Worm (Caenorhabditis elegans) whole organism, L4 larva: ENCODE data around the gene F52G3.1.

Experiments used
- D1046.2 ChIP-seq: fragments of 200-800 bp; sonication (Bioruptor generic); IDR thresholded peaks from 2 replicates; pipeline ENCODE4 v1.3.6; 2022; ENCODE audit warnings: missing genetic modification characterization, missing compliant biosample characterization
- F10B5.3 ChIP-seq: sonication (generic microtip); optimal IDR thresholded peaks from 2 replicates; lab custom pipeline; 2016; ENCODE audit warnings: mild to moderate bottlenecking, missing genetic modification characterization, missing compliant biosample characterization
- F37D6.2 ChIP-seq: sonication (generic microtip); optimal IDR thresholded peaks from 2 replicates; lab custom pipeline; 2016; ENCODE audit warnings: mild to moderate bottlenecking, missing genetic modification characterization, missing compliant biosample characterization
- F44E2.7 ChIP-seq: fragments of 200-800 bp; sonication (Bioruptor generic); IDR thresholded peaks from 2 replicates; pipeline ENCODE4 v2.1.2; 2022; ENCODE audit warnings: missing genetic modification characterization, missing compliant biosample characterization
- F49E8.2 ChIP-seq: sonication (generic microtip); optimal IDR thresholded peaks from 2 replicates; lab custom pipeline; 2016; ENCODE audit warnings: missing compliant biosample characterization, mild to moderate bottlenecking, missing genetic modification characterization, borderline replicate concordance
- T20F7.1 ChIP-seq: fragments of 200-800 bp; sonication (Bioruptor generic); optimal IDR thresholded peaks from 2 replicates; lab custom pipeline; 2018; ENCODE audit warnings: mild to moderate bottlenecking, missing genetic modification characterization, missing compliant biosample characterization
- Y105C5A.15 ChIP-seq: fragments of 200-800 bp; sonication (Bioruptor generic); IDR thresholded peaks from 2 replicates; pipeline ENCODE4 v1.3.6; 2022; ENCODE audit warnings: missing genetic modification characterization, missing compliant biosample characterization
- Y48G9A.11 ChIP-seq: fragments of 200-800 bp; sonication (Bioruptor generic); IDR thresholded peaks from 2 replicates; pipeline ENCODE4 v1.3.6; 2022; ENCODE audit warnings: missing genetic modification reagents, missing genetic modification characterization, missing compliant biosample characterization
- Y5F2A.4 ChIP-seq: fragments of 200-800 bp; sonication (Bioruptor generic); optimal IDR thresholded peaks from 2 replicates; lab custom pipeline; 2018; ENCODE audit warnings: mild to moderate bottlenecking, missing genetic modification characterization, missing compliant biosample characterization
- Y75B8A.6 ChIP-seq: fragments of 200-800 bp; sonication (Bioruptor generic); IDR thresholded peaks from 2 replicates; pipeline ENCODE4 v1.3.6; 2022; ENCODE audit warnings: missing genetic modification reagents, missing genetic modification characterization, missing compliant biosample characterization
- ZK337.2 ChIP-seq: fragments of 200-800 bp; sonication (Bioruptor generic); IDR thresholded peaks from 2 replicates; pipeline ENCODE4 v1.3.6; 2022; ENCODE audit warnings: missing genetic modification reagents, missing genetic modification characterization, missing compliant biosample characterization
- aly-2 ChIP-seq: sonication (generic microtip); optimal IDR thresholded peaks from 2 replicates; lab custom pipeline; 2018; ENCODE audit warnings: missing biosample characterization, missing genetic modification characterization
- ceh-44 ChIP-seq: fragments of 200-800 bp; sonication (Bioruptor generic); IDR thresholded peaks from 2 replicates; pipeline ENCODE4 v1.3.6; 2022; ENCODE audit warnings: missing genetic modification reagents, missing genetic modification characterization, missing compliant biosample characterization
- ceh-62 ChIP-seq: sonication (generic microtip); optimal IDR thresholded peaks from 2 replicates; lab custom pipeline; 2017; ENCODE audit warnings: missing biosample characterization, missing genetic modification characterization
- cey-2 ChIP-seq: sonication (generic microtip); optimal IDR thresholded peaks from 3 replicates; lab custom pipeline; 2017; ENCODE audit warnings: missing genetic modification characterization, mild to moderate bottlenecking, missing compliant biosample characterization, antibody characterized with exemption, borderline replicate concordance; ENCODE audit not compliant: insufficient read depth
- daf-19 ChIP-seq: fragments of 200-800 bp; sonication (Bioruptor generic); conservative IDR thresholded peaks from 2 replicates; pipeline ENCODE4 v1.3.6; 2022; ENCODE audit warnings: missing genetic modification characterization, missing compliant biosample characterization
- dmd-6 ChIP-seq: fragments of 200-800 bp; sonication (Bioruptor generic); IDR thresholded peaks from 2 replicates; pipeline ENCODE4 v1.3.6; 2022; ENCODE audit warnings: missing genetic modification reagents, missing genetic modification characterization, missing compliant biosample characterization
- dpl-1 ChIP-seq: fragments of 150-350 bp; optimal IDR thresholded peaks from 2 replicates; lab custom pipeline; 2014; ENCODE audit warnings: missing biosample characterization, missing genetic modification reagents, missing genetic modification characterization
- dve-1 ChIP-seq: sonication (generic microtip); optimal IDR thresholded peaks from 2 replicates; lab custom pipeline; 2017; ENCODE audit warnings: antibody characterized with exemption, mild to moderate bottlenecking, missing genetic modification characterization, missing compliant biosample characterization; ENCODE audit not compliant: insufficient read depth
- egl-27 ChIP-seq: sonication (generic microtip); optimal IDR thresholded peaks from 3 replicates; lab custom pipeline; 2017; ENCODE audit warnings: missing biosample characterization, missing genetic modification reagents, missing genetic modification characterization
- egl-43 ChIP-seq: fragments of 200-800 bp; sonication (Bioruptor generic); IDR thresholded peaks from 2 replicates; pipeline ENCODE4 v1.3.6; 2022; ENCODE audit warnings: missing genetic modification reagents, missing genetic modification characterization, missing compliant biosample characterization
- fkh-10 ChIP-seq: fragments of 150-350 bp; optimal IDR thresholded peaks from 2 replicates; lab custom pipeline; 2014; ENCODE audit warnings: missing biosample characterization, missing genetic modification reagents, missing genetic modification characterization
- gei-8 ChIP-seq: fragments of 200-800 bp; sonication (Bioruptor generic); optimal IDR thresholded peaks from 2 replicates; lab custom pipeline; 2018; ENCODE audit warnings: mild to moderate bottlenecking, missing genetic modification characterization, missing compliant biosample characterization
- hif-1 ChIP-seq, 2 experiments: sonication (generic microtip); optimal IDR thresholded peaks; 2 replicates each; lab custom pipeline; 2016 to 2017; ENCODE audit warnings: missing compliant biosample characterization in 2 of 2, missing genetic modification characterization in 2 of 2, missing genetic modification reagents in 2 of 2, missing genotype in 2 of 2, mild to moderate bottlenecking in 1 of 2
- hlh-11 ChIP-seq: fragments of 200-800 bp; sonication (Bioruptor generic); optimal IDR thresholded peaks from 2 replicates; lab custom pipeline; 2018; ENCODE audit warnings: mild to moderate bottlenecking, missing genetic modification characterization, missing compliant biosample characterization
- hmg-1.1 ChIP-seq: fragments of 200-800 bp; sonication (Bioruptor generic); IDR thresholded peaks from 2 replicates; pipeline ENCODE4 v1.3.6; 2022; ENCODE audit warnings: missing genetic modification reagents, missing genetic modification characterization, missing compliant biosample characterization
- lim-7 ChIP-seq: fragments of 200-800 bp; sonication (Bioruptor generic); IDR thresholded peaks from 2 replicates; pipeline ENCODE4 v1.3.6; 2022; ENCODE audit warnings: missing genetic modification characterization, missing compliant biosample characterization
- lin-13 ChIP-seq: fragments of 150-350 bp; optimal IDR thresholded peaks from 2 replicates; lab custom pipeline; 2014; ENCODE audit warnings: missing biosample characterization, missing genetic modification reagents, missing genetic modification characterization
- lin-38 ChIP-seq: fragments of 200-800 bp; sonication (Bioruptor generic); IDR thresholded peaks from 2 replicates; pipeline ENCODE4 v1.3.6; 2022; ENCODE audit warnings: missing genetic modification reagents, missing genetic modification characterization, missing compliant biosample characterization
- lir-3 ChIP-seq: sonication (generic microtip); optimal IDR thresholded peaks from 2 replicates; lab custom pipeline; 2016; ENCODE audit warnings: mild to moderate bottlenecking, missing genetic modification characterization, missing compliant biosample characterization
- lsy-2 ChIP-seq, 2 experiments: fragments of 150-350 bp in 1 of 2; sonication (generic microtip) in 1 of 2; optimal IDR thresholded peaks; 2 replicates each; lab custom pipeline; 2014 to 2017; ENCODE audit warnings: missing biosample characterization in 2 of 2, missing genetic modification characterization in 2 of 2
- mes-2 ChIP-seq: sonication (generic microtip); optimal IDR thresholded peaks from 2 replicates; lab custom pipeline; 2016; ENCODE audit warnings: missing genotype, mild to moderate bottlenecking, missing genetic modification characterization, missing compliant biosample characterization; ENCODE audit not compliant: poor library complexity, severe bottlenecking
- nhr-10 ChIP-seq: fragments of 150-350 bp; optimal IDR thresholded peaks from 2 replicates; lab custom pipeline; 2014; ENCODE audit warnings: missing biosample characterization, missing genetic modification characterization
- nhr-102 ChIP-seq: sonication (generic microtip); optimal IDR thresholded peaks from 2 replicates; lab custom pipeline; 2016; ENCODE audit warnings: mild to moderate bottlenecking, missing genetic modification characterization, moderate library complexity, missing compliant biosample characterization
- nhr-76 ChIP-seq: fragments of 150-350 bp; optimal IDR thresholded peaks from 2 replicates; lab custom pipeline; 2014; ENCODE audit warnings: missing biosample characterization, missing genetic modification characterization
- php-3 ChIP-seq: fragments of 200-800 bp; sonication (Bioruptor generic); IDR thresholded peaks from 2 replicates; pipeline ENCODE4 v1.3.6; 2022; ENCODE audit warnings: missing genetic modification reagents, missing genetic modification characterization, missing compliant biosample characterization
- rbr-2 ChIP-seq: sonication (generic microtip); optimal IDR thresholded peaks from 2 replicates; lab custom pipeline; 2016; ENCODE audit warnings: missing genotype, missing genetic modification characterization, missing compliant biosample characterization
- sdz-12 ChIP-seq: fragments of 200-800 bp; sonication (Bioruptor generic); optimal IDR thresholded peaks from 2 replicates; lab custom pipeline; 2018; ENCODE audit warnings: mild to moderate bottlenecking, missing genetic modification characterization, missing compliant biosample characterization
- set-16 ChIP-seq: fragments of 200-800 bp; sonication (Bioruptor generic); IDR thresholded peaks from 2 replicates; pipeline ENCODE4 v1.3.6; 2022; ENCODE audit warnings: missing genetic modification reagents, missing genetic modification characterization, missing compliant biosample characterization
- snpc-1.2 ChIP-seq: fragments of 200-800 bp; sonication (Bioruptor generic); IDR thresholded peaks from 2 replicates; pipeline ENCODE4 v1.3.6; 2022; ENCODE audit warnings: missing genetic modification reagents, missing genetic modification characterization, missing compliant biosample characterization
- snpc-4 ChIP-seq: fragments of 150-350 bp; optimal IDR thresholded peaks from 2 replicates; lab custom pipeline; 2014; ENCODE audit warnings: missing biosample characterization, missing genetic modification characterization
- spr-1 ChIP-seq: sonication (generic microtip); optimal IDR thresholded peaks from 2 replicates; lab custom pipeline; 2016; ENCODE audit warnings: mild to moderate bottlenecking, missing genetic modification characterization, missing compliant biosample characterization
- tag-97 ChIP-seq: fragments of 200-800 bp; sonication (Bioruptor generic); IDR thresholded peaks from 2 replicates; pipeline ENCODE4 v1.3.6; 2022; ENCODE audit warnings: missing genetic modification characterization, missing compliant biosample characterization
- unc-130 ChIP-seq: sonication (generic microtip); optimal IDR thresholded peaks from 2 replicates; lab custom pipeline; 2016; ENCODE audit warnings: missing genetic modification reagents, missing genetic modification characterization, missing compliant biosample characterization
- unc-39 ChIP-seq: sonication (generic microtip); optimal IDR thresholded peaks from 2 replicates; lab custom pipeline; 2017; ENCODE audit warnings: missing biosample characterization, missing genetic modification characterization
- unc-62 ChIP-seq, 3 experiments: fragments of 150-350 bp in 1 of 3; sonication (generic microtip); optimal IDR thresholded peaks in 2 of 3; peaks in 1 of 3; 1 replicate in 1 of 3; 2 replicates in 2 of 3; lab custom pipeline; 2014 to 2017; ENCODE audit warnings: missing biosample characterization in 3 of 3, missing genetic modification characterization in 3 of 3, missing genetic modification reagents in 3 of 3, missing genotype in 1 of 3
- zag-1 ChIP-seq: fragments of 150-350 bp; optimal IDR thresholded peaks from 2 replicates; lab custom pipeline; 2014; ENCODE audit warnings: missing biosample characterization, missing genetic modification characterization
- zfp-3 ChIP-seq: fragments of 200-800 bp; sonication (Bioruptor generic); conservative IDR thresholded peaks from 2 replicates; pipeline ENCODE4 v1.3.6; 2022; ENCODE audit warnings: missing genetic modification reagents, missing genetic modification characterization, missing compliant biosample characterization
- zip-11 ChIP-seq: fragments of 200-800 bp; sonication (Bioruptor generic); IDR thresholded peaks from 2 replicates; pipeline ENCODE4 v1.3.6; 2022; ENCODE audit warnings: missing genetic modification characterization, missing compliant biosample characterization
- zip-2 ChIP-seq: fragments of 150-350 bp; optimal IDR thresholded peaks from 2 replicates; lab custom pipeline; 2014; ENCODE audit warnings: missing biosample characterization, missing genetic modification characterization
- ztf-7 ChIP-seq: fragments of 150-350 bp; optimal IDR thresholded peaks from 2 replicates; lab custom pipeline; 2014; ENCODE audit warnings: missing biosample characterization, missing genetic modification characterization

Gene F52G3.1

ce11 chrX:16961387-16961786 is 2.3 kb upstream of the F52G3.1 start (continued):
- peak; percentile 79 for TF ChIP-seq F37D6.2
- TF ChIP-seq D1046.2 (GFP tag; lab: Robert Waterston, UW), result no peak
- peak; percentile 88 for TF ChIP-seq egl-43 (GFP tag; lab: Robert Waterston, UW)
- TF ChIP-seq snpc-1.2, result peak; percentile 31; the same call in 1 of the 2 replicates
- TF ChIP-seq sdz-12, result no peak
- TF ChIP-seq mes-2 (tag; lab: Kevin White, UChicago), result peak; percentile 89
- peak in 1 of 2 experiments; percentile 83 for TF ChIP-seq hif-1 (tag; optimal IDR thresholded peaks at IDR 0.05; lab: Kevin White, UChicago)
- TF ChIP-seq lsy-2 (tag; optimal IDR thresholded peaks at IDR 0.05; lab: Kevin White, UChicago), result peak; percentile 81 to 86
- TF ChIP-seq gei-8 (GFP tag; lab: Kevin White, UChicago), result no peak
- no peak for TF ChIP-seq Y48G9A.11 (GFP tag; lab: Robert Waterston, UW)
- TF ChIP-seq unc-62 (GFP tag; optimal IDR thresholded peaks at IDR 0.05 in 1 of 2; lab: Kevin White, UChicago), result peak in 1 of 2 experiments; percentile 99
- no peak for TF ChIP-seq unc-62 (tag; optimal IDR thresholded peaks at IDR 0.05; lab: Kevin White, UChicago)
- no peak for TF ChIP-seq zag-1 (tag; lab: Kevin White, UChicago)
- TF ChIP-seq Y105C5A.15 (GFP tag; lab: Robert Waterston, UW), result no peak
- no peak for TF ChIP-seq cey-2
- no peak for TF ChIP-seq unc-39 (tag; lab: Kevin White, UChicago)
- no peak for TF ChIP-seq lir-3 (tag; lab: Kevin White, UChicago)
- peak; percentile 84 for TF ChIP-seq ztf-7 (tag; lab: Kevin White, UChicago)
- no peak for TF ChIP-seq tag-97
- TF ChIP-seq rbr-2, result peak; percentile 93
- 0 out of 2 replicates have a peak, but pooled peaks have one; percentile 19 for TF ChIP-seq ceh-44 (GFP tag; lab: Robert Waterston, UW)
- TF ChIP-seq Y75B8A.6, result no peak
- TF ChIP-seq spr-1 (tag; lab: Kevin White, UChicago), result peak; percentile 50
- peak; percentile 56; the same call in 1 of the 2 replicates for TF ChIP-seq php-3 (GFP tag; lab: Robert Waterston, UW)
- TF ChIP-seq lim-7, result no peak
- TF ChIP-seq F49E8.2 (tag; lab: Kevin White, UChicago), result no peak
- no peak; the same call in 1 of the 2 replicates for TF ChIP-seq lin-38
- no peak for TF ChIP-seq ceh-62 (tag; lab: Kevin White, UChicago)
- TF ChIP-seq hlh-11, result peak; percentile 93
- no peak for TF ChIP-seq unc-130
- peak; percentile 84 for TF ChIP-seq fkh-10 (GFP tag; lab: Kevin White, UChicago)
- no peak for TF ChIP-seq aly-2 (tag; lab: Kevin White, UChicago)
- peak; percentile 84 for TF ChIP-seq dmd-6 (GFP tag; lab: Robert Waterston, UW)
- TF ChIP-seq lin-13, result peak; percentile 83
- peak; percentile 94 for TF ChIP-seq hmg-1.1 (GFP tag; lab: Robert Waterston, UW)
- TF ChIP-seq T20F7.1 (GFP tag; lab: Kevin White, UChicago), result no peak
- TF ChIP-seq dpl-1 (GFP tag; lab: Kevin White, UChicago), result peak; percentile 45
- TF ChIP-seq F44E2.7, result no peak
- TF ChIP-seq snpc-4 (tag; lab: Kevin White, UChicago), result no peak
- TF ChIP-seq egl-27 (tag; lab: Kevin White, UChicago), result no peak
- TF ChIP-seq zip-11, result no peak
- TF ChIP-seq set-16 (GFP tag; lab: Robert Waterston, UW), result peak; percentile 82
- TF ChIP-seq nhr-10 (tag; lab: Kevin White, UChicago), result peak; percentile 51
- TF ChIP-seq nhr-102, result peak; percentile 59
- no peak for TF ChIP-seq zfp-3 (GFP tag; lab: Robert Waterston, UW)
- no peak for TF ChIP-seq daf-19 (GFP tag; lab: Robert Waterston, UW)
- TF ChIP-seq nhr-76, result no peak
- TF ChIP-seq zip-2 (tag; lab: Kevin White, UChicago), result no peak
- TF ChIP-seq Y5F2A.4, result no peak
- no peak for TF ChIP-seq F10B5.3 (tag; lab: Kevin White, UChicago)
- peak; percentile 84 for TF ChIP-seq dve-1 (tag; lab: Kevin White, UChicago)
- no peak for TF ChIP-seq ZK337.2
